Fruit fly (Drosophila melanogaster) whole organism, wandering third instar larva: ENCODE data around the gene VhaM9.7-b.
A peak's percentile ranks its signal among the peaks of the same experiment; 100 is the strongest.

ENCODE experiments used
- CG32264 ChIP-seq: fragments of 200-800 bp; sonication (Bioruptor generic); optimal IDR thresholded peaks from 2 replicates; lab custom pipeline; 2016; ENCODE audit warnings: missing biosample characterization, missing genetic modification characterization
- CG9705 ChIP-seq: fragments of 200-800 bp; sonication (Bioruptor generic); optimal IDR thresholded peaks from 2 replicates; lab custom pipeline; 2018; ENCODE audit warnings: missing biosample characterization, mild to moderate bottlenecking, missing genetic modification characterization
- CrebA ChIP-seq: fragments of 200-800 bp; sonication (Bioruptor generic); optimal IDR thresholded peaks from 2 replicates; lab custom pipeline; 2016; ENCODE audit warnings: missing biosample characterization, mild to moderate bottlenecking, missing genetic modification characterization, borderline replicate concordance
- Dif ChIP-seq: fragments of 200-275, 200-300 bp; sonication (Bioruptor generic); optimal IDR thresholded peaks from 2 replicates; lab custom pipeline; 2018; ENCODE audit warnings: missing biosample characterization, missing genetic modification characterization; ENCODE audit not compliant: partially characterized antibody
- GATAd ChIP-seq: sonication (Bioruptor generic); optimal IDR thresholded peaks from 2 replicates; lab custom pipeline; 2016; ENCODE audit warnings: missing biosample characterization, missing genetic modification characterization
- HLH106 ChIP-seq: fragments of 200-800 bp; optimal IDR thresholded peaks from 3 replicates; lab custom pipeline; 2019; ENCODE audit warnings: missing biosample characterization, mild to moderate bottlenecking, missing genetic modification characterization, moderate library complexity
- Hnf4 ChIP-seq: fragments of 200-800 bp; sonication (Bioruptor generic); optimal IDR thresholded peaks from 2 replicates; lab custom pipeline; 2016; ENCODE audit warnings: missing biosample characterization, mild to moderate bottlenecking, missing genetic modification characterization
- Hr78 ChIP-seq: fragments of >200 bp; optimal IDR thresholded peaks from 2 replicates; lab custom pipeline; 2017; ENCODE audit warnings: missing biosample characterization, missing genetic modification characterization
- Hr83 ChIP-seq: fragments of 200-300 bp; sonication (Bioruptor generic); optimal IDR thresholded peaks from 2 replicates; lab custom pipeline; 2016; ENCODE audit warnings: missing biosample characterization, mild to moderate bottlenecking, missing genetic modification characterization, moderate library complexity; ENCODE audit not compliant: poor library complexity, severe bottlenecking
- Jra ChIP-seq: sonication (Bioruptor generic); optimal IDR thresholded peaks from 2 replicates; lab custom pipeline; 2016; ENCODE audit warnings: missing biosample characterization, missing genetic modification characterization
- Myc ChIP-seq: fragments of >200 bp; optimal IDR thresholded peaks from 2 replicates; lab custom pipeline; 2017
- N ChIP-seq: fragments of >200 bp; optimal IDR thresholded peaks from 2 replicates; lab custom pipeline; 2018; ENCODE audit warnings: missing biosample characterization, missing external identifiers, missing genetic modification characterization
- OdsH ChIP-seq: fragments of 200-800 bp; sonication (Bioruptor generic); optimal IDR thresholded peaks from 2 replicates; lab custom pipeline; 2016; ENCODE audit warnings: missing biosample characterization, mild to moderate bottlenecking, missing genetic modification characterization
- Sp1 ChIP-seq: fragments of 200-800 bp; sonication (Bioruptor generic); optimal IDR thresholded peaks from 3 replicates; lab custom pipeline; 2019; ENCODE audit warnings: missing biosample characterization, mild to moderate bottlenecking, missing genetic modification characterization, moderate library complexity
- Vsx2 ChIP-seq: fragments of 200-300, 225-300 bp; sonication (Bioruptor generic); optimal IDR thresholded peaks from 2 replicates; lab custom pipeline; 2018; ENCODE audit warnings: missing biosample characterization, missing genetic modification characterization; ENCODE audit not compliant: partially characterized antibody
- br ChIP-seq: fragments of 200-800 bp; sonication (Bioruptor generic); optimal IDR thresholded peaks from 2 replicates; lab custom pipeline; 2016; ENCODE audit warnings: missing biosample characterization, missing genetic modification characterization
- brk ChIP-seq: fragments of 200-800 bp; sonication (Bioruptor generic); optimal IDR thresholded peaks from 2 replicates; lab custom pipeline; 2016; ENCODE audit warnings: missing biosample characterization, mild to moderate bottlenecking, missing genetic modification characterization
- dl ChIP-seq, 2 experiments: fragments of 175-275, 200-275 bp in 1 of 2; fragments of 200-275 bp in 1 of 2; sonication (Bioruptor generic); optimal IDR thresholded peaks; lab custom pipeline; 2018; ENCODE audit warnings: mild to moderate bottlenecking in 2 of 2, missing biosample characterization in 2 of 2, missing genetic modification characterization in 2 of 2, moderate library complexity in 2 of 2; ENCODE audit not compliant: partially characterized antibody in 2 of 2, insufficient read depth in 1 of 2
- dmrt93B ChIP-seq: fragments of 200-800 bp; sonication (Bioruptor generic); optimal IDR thresholded peaks from 2 replicates; lab custom pipeline; 2018; ENCODE audit warnings: missing biosample characterization, mild to moderate bottlenecking, missing genetic modification characterization
- dsf ChIP-seq: sonication (Bioruptor generic); optimal IDR thresholded peaks from 2 replicates; lab custom pipeline; 2016; ENCODE audit warnings: missing biosample characterization, missing genetic modification characterization, borderline replicate concordance
- ey ChIP-seq: fragments of 200-800 bp; sonication (Bioruptor generic); optimal IDR thresholded peaks from 2 replicates; lab custom pipeline; 2016; ENCODE audit warnings: missing biosample characterization, missing genetic modification characterization
- fru ChIP-seq: fragments of 200-800 bp; sonication (Bioruptor generic); optimal IDR thresholded peaks from 3 replicates; lab custom pipeline; 2016; ENCODE audit warnings: missing biosample characterization, mild to moderate bottlenecking, missing genetic modification characterization
- h ChIP-seq: fragments of 200-800 bp; sonication (Bioruptor generic); optimal IDR thresholded peaks from 3 replicates; lab custom pipeline; 2016; ENCODE audit warnings: missing biosample characterization, mild to moderate bottlenecking, missing genetic modification characterization
- jim ChIP-seq: fragments of 175-275, 200-325 bp; sonication (Bioruptor generic); optimal IDR thresholded peaks from 2 replicates; lab custom pipeline; 2016; ENCODE audit warnings: missing biosample characterization, mild to moderate bottlenecking, missing genetic modification characterization
- pan ChIP-seq: fragments of >200 bp; optimal IDR thresholded peaks from 2 replicates; lab custom pipeline; 2017
- psq ChIP-seq: fragments of 200-800 bp; sonication (Bioruptor generic); optimal IDR thresholded peaks from 3 replicates; lab custom pipeline; 2017; ENCODE audit warnings: missing biosample characterization, mild to moderate bottlenecking, missing genetic modification characterization, moderate library complexity
- sage ChIP-seq: fragments of 200-800 bp; sonication (Bioruptor generic); optimal IDR thresholded peaks from 2 replicates; lab custom pipeline; 2016; ENCODE audit warnings: missing biosample characterization, mild to moderate bottlenecking, missing genetic modification characterization
- sv ChIP-seq: fragments of 200-800 bp; sonication (Bioruptor generic); optimal IDR thresholded peaks from 3 replicates; lab custom pipeline; 2016; ENCODE audit warnings: missing biosample characterization, missing genetic modification characterization
- tai ChIP-seq: sonication (Bioruptor generic); optimal IDR thresholded peaks from 2 replicates; lab custom pipeline; 2016; ENCODE audit warnings: missing biosample characterization, missing genetic modification characterization
- usp ChIP-seq: fragments of >200 bp; optimal IDR thresholded peaks from 2 replicates; lab custom pipeline; 2017; ENCODE audit warnings: missing biosample characterization, missing genetic modification characterization
- woc ChIP-seq: sonication (Bioruptor generic); optimal IDR thresholded peaks from 2 replicates; lab custom pipeline; 2016; ENCODE audit warnings: missing biosample characterization, mild to moderate bottlenecking, missing genetic modification characterization

The VhaM9.7-b gene

dm6 chr3L:21565126-21565525, 25.5 kb downstream of the VhaM9.7-b start, which contains the start of gene CG7634:
TSS of gene CG7634 (plus strand) at chr3L:21565426.
- no peak for TF ChIP-seq OdsH (GFP tag; lab: Kevin White, UChicago)
- no peak for TF ChIP-seq tai (GFP tag; lab: Kevin White, UChicago)
- TF ChIP-seq Hr83 (GFP tag; lab: Kevin White, UChicago): no peak
- no peak for TF ChIP-seq dmrt93B (GFP tag; lab: Kevin White, UChicago)
- TF ChIP-seq Jra (GFP tag; lab: Kevin White, UChicago): no peak
- TF ChIP-seq br (GFP tag; lab: Kevin White, UChicago): no peak
- TF ChIP-seq fru (GFP tag; lab: Kevin White, UChicago): no peak
- TF ChIP-seq jim (GFP tag; lab: Kevin White, UChicago): no peak
- TF ChIP-seq sv (GFP tag; lab: Kevin White, UChicago): no peak
- no peak for TF ChIP-seq Hr78 (GFP tag; lab: Kevin White, UChicago)
- TF ChIP-seq Hnf4 (GFP tag; lab: Kevin White, UChicago): no peak
- no peak for TF ChIP-seq Sp1 (GFP tag; lab: Kevin White, UChicago)
- no peak for TF ChIP-seq N (GFP tag; lab: Kevin White, UChicago)

- TF ChIP-seq HLH106 (tag; lab: Kevin White, UChicago) (no peak), sage (GFP tag; lab: Kevin White, UChicago) (no peak), jim (GFP tag; lab: Kevin White, UChicago) (no peak), OdsH (GFP tag; lab: Kevin White, UChicago) (no peak), Dif (no peak), GATAd (GFP tag; lab: Kevin White, UChicago) (no peak), tai (GFP tag; lab: Kevin White, UChicago) (no peak), Hr78 (GFP tag; lab: Kevin White, UChicago) (no peak), Hnf4 (GFP tag; lab: Kevin White, UChicago) (no peak), Hr83 (GFP tag; lab: Kevin White, UChicago) (no peak), fru (GFP tag; lab: Kevin White, UChicago) (no peak), CrebA (GFP tag; lab: Kevin White, UChicago) (no peak), N (GFP tag; lab: Kevin White, UChicago) (no peak), Sp1 (GFP tag; lab: Kevin White, UChicago) (no peak), Vsx2 (GFP tag; lab: Kevin White, UChicago) (no peak)
Measured at dm6 chr3L:21568254-21568653, 28.6 kb downstream of the VhaM9.7-b start.

- peak; percentile 47 for TF ChIP-seq ey
- TF ChIP-seq Vsx2 (GFP tag; lab: Kevin White, UChicago): peak; percentile 95
- peak; percentile 60 for TF ChIP-seq sv (GFP tag; lab: Kevin White, UChicago)
- peak; percentile 18 to 62 for TF ChIP-seq dl (GFP tag; optimal IDR thresholded peaks at IDR 0.05; lab: Kevin White, UChicago; ENCODE audit: insufficient read depth in 1 of 2, partially characterized antibody in 2 of 2)
- TF ChIP-seq usp: no peak
- peak; percentile 40 for TF ChIP-seq psq (GFP tag; lab: Kevin White, UChicago)
- peak; percentile 56 for TF ChIP-seq CG9705 (GFP tag; lab: Kevin White, UChicago)
- TF ChIP-seq tai (GFP tag; lab: Kevin White, UChicago): peak; percentile 83
- TF ChIP-seq CrebA (GFP tag; lab: Kevin White, UChicago): no peak
- TF ChIP-seq Myc: peak; percentile 91
- peak; percentile 45 for TF ChIP-seq OdsH (GFP tag; lab: Kevin White, UChicago)
- TF ChIP-seq brk (GFP tag; lab: Kevin White, UChicago): no peak
- TF ChIP-seq pan (lab: Kevin White, UChicago): no peak
- TF ChIP-seq HLH106 (tag; lab: Kevin White, UChicago): peak; percentile 59
- peak; percentile 86 for TF ChIP-seq woc
- TF ChIP-seq Dif: peak; percentile 86
- TF ChIP-seq Jra (GFP tag; lab: Kevin White, UChicago): peak; percentile 34
- peak; percentile 64 for TF ChIP-seq Hnf4 (GFP tag; lab: Kevin White, UChicago)
- TF ChIP-seq, all 38 proteins: peak for 14
Measured at dm6 chr3L:21568848-21569372, 29.2 kb downstream of the VhaM9.7-b start, which contains the start of the genes CRIF and SMC5. TSS of gene CRIF (minus strand) at chr3L:21568898. TSS of gene SMC5 (plus strand) at chr3L:21569176.

dm6 chr3L:21573831-21574230, 34.2 kb downstream of the VhaM9.7-b start, which contains the start of gene EMC10:
TSS of gene EMC10 (plus strand) at chr3L:21574131.
- TF ChIP-seq dl (GFP tag; optimal IDR thresholded peaks at IDR 0.05; lab: Kevin White, UChicago; ENCODE audit: insufficient read depth in 1 of 2, partially characterized antibody in 2 of 2): no peak
- TF ChIP-seq GATAd (GFP tag; lab: Kevin White, UChicago): no peak
- no peak for TF ChIP-seq OdsH (GFP tag; lab: Kevin White, UChicago)
- TF ChIP-seq CG32264 (GFP tag; lab: Kevin White, UChicago): no peak
- TF ChIP-seq dsf: no peak
- TF ChIP-seq br (GFP tag; lab: Kevin White, UChicago): no peak
- no peak for TF ChIP-seq CrebA (GFP tag; lab: Kevin White, UChicago)
- TF ChIP-seq h (GFP tag; lab: Kevin White, UChicago): no peak
- TF ChIP-seq CG9705 (GFP tag; lab: Kevin White, UChicago): no peak
- no peak for TF ChIP-seq usp
- TF ChIP-seq jim (GFP tag; lab: Kevin White, UChicago): no peak
- TF ChIP-seq HLH106 (tag; lab: Kevin White, UChicago): no peak
- TF ChIP-seq Myc: no peak
- TF ChIP-seq tai (GFP tag; lab: Kevin White, UChicago): no peak
- no peak for TF ChIP-seq dmrt93B (GFP tag; lab: Kevin White, UChicago)
